Fruit fly (Drosophila melanogaster): ENCODE data around the gene CG18273.

Gene CG18273

DNA sequence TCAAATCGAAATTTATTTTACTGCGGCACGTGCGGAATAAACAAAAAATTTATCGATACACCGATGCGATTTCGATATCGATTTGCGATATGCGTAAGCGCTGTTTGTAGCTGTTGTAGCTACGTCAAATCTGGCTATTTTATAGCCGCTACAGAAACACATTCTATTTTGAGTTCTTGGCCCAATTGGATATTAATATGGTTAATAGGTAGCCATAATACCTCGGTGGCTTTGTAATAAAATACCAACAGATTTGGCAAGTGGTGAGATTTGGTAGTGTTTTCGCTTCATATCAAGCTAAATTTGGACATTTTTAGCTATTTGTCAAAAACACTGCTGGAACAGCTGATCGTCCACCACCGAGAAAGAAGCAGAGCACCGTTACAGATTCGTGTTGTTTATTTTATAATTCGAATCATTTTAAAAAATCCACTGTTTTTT, at the start of gene CG18273, which contains the start of gene CG3156 (continued):
- TF ChIP-seq Xrp1 (GFP tag; IDR thresholded peaks at IDR 0.05) (0 out of 2 replicates have a peak, but pooled peaks have one; percentile 6), Myb (GFP tag; optimal IDR thresholded peaks at IDR 0.05) (peak; percentile 67), CG2116 (GFP tag; optimal IDR thresholded peaks at IDR 0.05) (peak; percentile 82), cwo (GFP tag; optimal IDR thresholded peaks at IDR 0.05) (peak; percentile 95), CG11398 (GFP tag; optimal IDR thresholded peaks at IDR 0.05) (peak; percentile 15), gfzf (GFP tag; optimal IDR thresholded peaks at IDR 0.05) (peak; percentile 39), gro (GFP tag; optimal IDR thresholded peaks at IDR 0.05) (peak; percentile 45), CG12659 (GFP tag; optimal IDR thresholded peaks at IDR 0.05) (peak; percentile 52), CG4404 (GFP tag; IDR thresholded peaks at IDR 0.05) (no peak), CG9797 (GFP tag; optimal IDR thresholded peaks at IDR 0.05) (peak; percentile 49), ewg (GFP tag; optimal IDR thresholded peaks at IDR 0.05) (no peak), lov (optimal IDR thresholded peaks at IDR 0.05) (no peak), lov (GFP tag; IDR thresholded peaks at IDR 0.05) (no peak), Med (GFP tag) (peak; percentile 81), CHES-1-like (GFP tag; optimal IDR thresholded peaks at IDR 0.05) (peak; percentile 66), CG15696 (tag; optimal IDR thresholded peaks at IDR 0.05) (no peak), amos (GFP tag; IDR thresholded peaks at IDR 0.05; ENCODE audit: partially characterized antibody) (peak; percentile 28; the same call in 1 of the 2 replicates), CG3847 (GFP tag; IDR thresholded peaks at IDR 0.05) (0 out of 2 replicates have a peak, but pooled peaks have one; percentile 23), hkb (optimal IDR thresholded peaks at IDR 0.05) (no peak), hkb (GFP tag; IDR thresholded peaks at IDR 0.05) (no peak), Mes4 (GFP tag; optimal IDR thresholded peaks at IDR 0.05) (no peak), CG13894 (tag; optimal IDR thresholded peaks at IDR 0.05) (no peak), CG17829 (tag; optimal IDR thresholded peaks at IDR 0.05) (peak; percentile 57), CG7786 (GFP tag; optimal IDR thresholded peaks at IDR 0.05) (peak; percentile 3), sna (GFP tag; IDR thresholded peaks at IDR 0.05; ENCODE audit: partially characterized antibody) (0 out of 2 replicates have a peak, but pooled peaks have one; percentile 47), Pdp1 (GFP tag; optimal IDR thresholded peaks at IDR 0.05) (peak in 1 of 2 experiments; percentile 41), CG3065 (GFP tag; optimal IDR thresholded peaks at IDR 0.05) (no peak), CG2678 (tag; optimal IDR thresholded peaks at IDR 0.05) (no peak), Sin3A (optimal IDR thresholded peaks at IDR 0.05) (peak; percentile 85), Nf-YC (tag; optimal IDR thresholded peaks at IDR 0.05) (peak; percentile 53), CG3281 (GFP tag; optimal IDR thresholded peaks at IDR 0.05) (peak; percentile 25), CG16813 (GFP tag; IDR thresholded peaks at IDR 0.05; ENCODE audit: partially characterized antibody) (peak; percentile 56; the same call in 2 of the 3 replicates), slbo (GFP tag; IDR thresholded peaks at IDR 0.05) (peak; percentile 20; the same call in 1 of the 2 replicates), Sry-δ (GFP tag; optimal IDR thresholded peaks at IDR 0.05) (peak; percentile 75), lola (GFP tag; optimal IDR thresholded peaks at IDR 0.05) (peak in 1 of 3 experiments; percentile 28), CG2120 (GFP tag; optimal IDR thresholded peaks at IDR 0.05) (peak; percentile 43), lilli (GFP tag; optimal IDR thresholded peaks at IDR 0.05) (peak; percentile 26), bigmax (GFP tag; optimal IDR thresholded peaks at IDR 0.05) (no peak), gsb-n (tag; optimal IDR thresholded peaks at IDR 0.05) (peak; percentile 21), dm (GFP tag; optimal IDR thresholded peaks at IDR 0.05) (peak; percentile 88), CG12299 (tag; optimal IDR thresholded peaks at IDR 0.05) (peak; percentile 7), nmo (GFP tag; optimal IDR thresholded peaks at IDR 0.05) (peak; percentile 65), CG8924 (tag; optimal IDR thresholded peaks at IDR 0.05) (peak; percentile 33), hbn (GFP tag; IDR thresholded peaks at IDR 0.05; ENCODE audit: partially characterized antibody) (no peak), Elba2 (GFP tag; optimal IDR thresholded peaks at IDR 0.05) (peak; percentile 82), CG30403 (GFP tag; optimal IDR thresholded peaks at IDR 0.05) (peak; percentile 7), pho (GFP tag; optimal IDR thresholded peaks at IDR 0.05) (peak; percentile 15), dysf (GFP tag; IDR thresholded peaks at IDR 0.05) (0 out of 3 replicates have a peak, but pooled peaks have one; percentile 11), Sry-β (GFP tag; optimal IDR thresholded peaks at IDR 0.05) (peak; percentile 94), CG6791 (GFP tag; IDR thresholded peaks at IDR 0.05; ENCODE audit: partially characterized antibody) (peak; percentile 56; the same call in 1 of the 3 replicates)

All from whole organism, embryonic.